Worm (Caenorhabditis elegans): ENCODE data around the gene ZK616.1.

- TF ChIP-seq ztf-11 (tag; optimal IDR thresholded peaks at IDR 0.05) (no peak), nhr-2 (tag; optimal IDR thresholded peaks at IDR 0.05) (no peak), unc-62 (GFP tag; optimal IDR thresholded peaks at IDR 0.05) (no peak), nhr-28 (tag; optimal IDR thresholded peaks at IDR 0.05) (no peak), ham-2 (GFP tag; optimal IDR thresholded peaks at IDR 0.05) (no peak), unc-39 (tag; optimal IDR thresholded peaks at IDR 0.05) (no peak), M03D4.4 (tag; optimal IDR thresholded peaks at IDR 0.05) (no peak), cnd-1 (tag; optimal IDR thresholded peaks at IDR 0.05) (no peak), mep-1 (tag; optimal IDR thresholded peaks at IDR 0.05) (no peak), bed-3 (GFP tag; optimal IDR thresholded peaks at IDR 0.05) (no peak), snpc-4 (tag; optimal IDR thresholded peaks at IDR 0.05) (no peak), nhr-12 (tag; optimal IDR thresholded peaks at IDR 0.05) (no peak), ces-1 (GFP tag; optimal IDR thresholded peaks at IDR 0.05) (no peak)
Observed at ce11 chrIV:5353364-5353763, 47.3 kb upstream of the ZK616.1 start, which contains the start of gene Y4C6B.7.
